Worm (Caenorhabditis elegans) whole organism, L3 larva: ENCODE measurements around the gene D1046.4.

Source experiments
- R02D3.7 ChIP-seq: fragments of 150-350 bp; optimal IDR thresholded peaks from 2 replicates; lab custom pipeline; 2014; ENCODE audit warnings: missing biosample characterization, missing genetic modification characterization
- ZK546.5 ChIP-seq: sonication (generic microtip); optimal IDR thresholded peaks from 2 replicates; lab custom pipeline; 2017; ENCODE audit warnings: missing biosample characterization, missing genetic modification characterization
- ceh-16 ChIP-seq: sonication (generic microtip); optimal IDR thresholded peaks from 2 replicates; lab custom pipeline; 2017; ENCODE audit warnings: missing biosample characterization, missing genetic modification characterization
- ceh-28 ChIP-seq: fragments of 150-350 bp; optimal IDR thresholded peaks from 2 replicates; lab custom pipeline; 2014; ENCODE audit warnings: missing biosample characterization, missing genetic modification reagents, missing genetic modification characterization
- ceh-82 ChIP-seq: fragments of 150-350 bp; optimal IDR thresholded peaks from 2 replicates; lab custom pipeline; 2014; ENCODE audit warnings: missing biosample characterization, missing genetic modification characterization
- ceh-9 ChIP-seq: sonication (generic microtip); optimal IDR thresholded peaks from 2 replicates; lab custom pipeline; 2018; ENCODE audit warnings: missing biosample characterization, missing genetic modification characterization
- daf-12 ChIP-seq: fragments of 150-350 bp; optimal IDR thresholded peaks from 2 replicates; lab custom pipeline; 2014; ENCODE audit warnings: missing biosample characterization, missing genetic modification reagents, missing genetic modification characterization
- egl-27 ChIP-seq: sonication (generic microtip); optimal IDR thresholded peaks from 4 replicates; lab custom pipeline; 2017; ENCODE audit warnings: missing biosample characterization, missing genetic modification reagents, missing genetic modification characterization
- egl-5 ChIP-seq: fragments of 150-350 bp; optimal IDR thresholded peaks from 2 replicates; lab custom pipeline; 2017; ENCODE audit warnings: missing biosample characterization, missing genetic modification reagents, missing genetic modification characterization, inconsistent platforms
- elt-2 ChIP-seq: sonication (generic microtip); optimal IDR thresholded peaks from 2 replicates; lab custom pipeline; 2016; ENCODE audit warnings: missing genetic modification reagents, mild to moderate bottlenecking, missing genetic modification characterization, missing compliant biosample characterization
- elt-3 ChIP-seq, 3 experiments: fragments of 150-350 bp in 1 of 3; sonication (generic microtip) in 2 of 3; optimal IDR thresholded peaks; 2 replicates in 2 of 3; 4 replicates in 1 of 3; lab custom pipeline; 2014 to 2017; ENCODE audit warnings: missing biosample characterization in 3 of 3, missing genetic modification characterization in 3 of 3
- eor-1 ChIP-seq, 2 experiments: fragments of 150-350 bp; optimal IDR thresholded peaks; 2 replicates each; lab custom pipeline; 2014 to 2018; ENCODE audit warnings: missing biosample characterization in 2 of 2, missing genetic modification characterization in 2 of 2
- fkh-10 ChIP-seq: sonication (generic microtip); optimal IDR thresholded peaks from 2 replicates; lab custom pipeline; 2017; ENCODE audit warnings: missing biosample characterization, missing genetic modification reagents, missing genetic modification characterization
- fkh-2 ChIP-seq: fragments of 150-350 bp; optimal IDR thresholded peaks from 2 replicates; lab custom pipeline; 2014; ENCODE audit warnings: missing biosample characterization, missing genetic modification reagents, missing genetic modification characterization
- fos-1 ChIP-seq: fragments of 150-350 bp; optimal IDR thresholded peaks from 2 replicates; lab custom pipeline; 2014; ENCODE audit warnings: missing biosample characterization, missing genetic modification characterization
- hmg-11 ChIP-seq: sonication (generic microtip); optimal IDR thresholded peaks from 2 replicates; lab custom pipeline; 2016; ENCODE audit warnings: missing genetic modification characterization, missing compliant biosample characterization
- lin-15B ChIP-seq: fragments of 150-350 bp; optimal IDR thresholded peaks from 2 replicates; lab custom pipeline; 2014; ENCODE audit warnings: missing biosample characterization, missing genetic modification characterization
- lin-39 ChIP-seq: fragments of 150-350 bp; optimal IDR thresholded peaks from 2 replicates; lab custom pipeline; 2018; ENCODE audit warnings: missing biosample characterization, missing genetic modification reagents, missing genetic modification characterization
- lsy-12 ChIP-seq: sonication (generic microtip); optimal IDR thresholded peaks from 2 replicates; lab custom pipeline; 2016; ENCODE audit warnings: mild to moderate bottlenecking, missing genetic modification characterization, missing compliant biosample characterization
- mdl-1 ChIP-seq: fragments of 150-350 bp; optimal IDR thresholded peaks from 2 replicates; lab custom pipeline; 2014; ENCODE audit warnings: missing biosample characterization, missing genetic modification characterization
- mml-1 ChIP-seq: fragments of 150-350 bp; sonication (generic microtip); optimal IDR thresholded peaks from 3 replicates; lab custom pipeline; 2014; ENCODE audit warnings: missing biosample characterization, missing genetic modification characterization
- nhr-11 ChIP-seq: fragments of 150-350 bp; optimal IDR thresholded peaks from 2 replicates; lab custom pipeline; 2014; ENCODE audit warnings: missing biosample characterization, missing genetic modification characterization
- nhr-12 ChIP-seq: fragments of 150-350 bp; optimal IDR thresholded peaks from 2 replicates; lab custom pipeline; 2014; ENCODE audit warnings: missing biosample characterization, missing genetic modification characterization
- nhr-23 ChIP-seq: fragments of 150-350 bp; optimal IDR thresholded peaks from 2 replicates; lab custom pipeline; 2014; ENCODE audit warnings: missing biosample characterization, missing genetic modification reagents, missing genetic modification characterization
- nhr-25 ChIP-seq: sonication (generic microtip); optimal IDR thresholded peaks from 2 replicates; lab custom pipeline; 2017; ENCODE audit warnings: missing biosample characterization, missing genetic modification characterization
- nhr-28 ChIP-seq: fragments of 150-350 bp; optimal IDR thresholded peaks from 2 replicates; lab custom pipeline; 2014; ENCODE audit warnings: missing biosample characterization, missing genetic modification characterization
- nhr-43 ChIP-seq: sonication (generic microtip); optimal IDR thresholded peaks from 2 replicates; lab custom pipeline; 2016; ENCODE audit warnings: mild to moderate bottlenecking, missing genetic modification characterization, missing compliant biosample characterization; ENCODE audit not compliant: poor library complexity, severe bottlenecking
- nhr-76 ChIP-seq: fragments of 150-350 bp; sonication (generic microtip); optimal IDR thresholded peaks from 5 replicates; lab custom pipeline; 2014; ENCODE audit warnings: missing biosample characterization, missing genetic modification characterization
- pqm-1 ChIP-seq: fragments of 150-350 bp; optimal IDR thresholded peaks from 2 replicates; lab custom pipeline; 2017; ENCODE audit warnings: missing biosample characterization, missing genetic modification characterization, inconsistent platforms
- sea-2 ChIP-seq: fragments of 150-350 bp; sonication (generic microtip); optimal IDR thresholded peaks from 4 replicates; lab custom pipeline; 2014; ENCODE audit warnings: missing biosample characterization, missing genetic modification reagents, missing genetic modification characterization
- skn-1 ChIP-seq: fragments of 150-350 bp; optimal IDR thresholded peaks from 2 replicates; lab custom pipeline; 2014; ENCODE audit warnings: missing biosample characterization, missing genetic modification characterization
- snpc-4 ChIP-seq: fragments of 150-350 bp; optimal IDR thresholded peaks from 2 replicates; lab custom pipeline; 2014; ENCODE audit warnings: missing biosample characterization, missing genetic modification characterization
- unc-39 ChIP-seq: sonication (generic microtip); optimal IDR thresholded peaks from 4 replicates; lab custom pipeline; 2017; ENCODE audit warnings: missing biosample characterization, missing genetic modification characterization
- unc-62 ChIP-seq: fragments of 150-350 bp; sonication (generic microtip); optimal IDR thresholded peaks from 4 replicates; lab custom pipeline; 2014; ENCODE audit warnings: missing biosample characterization, missing genetic modification reagents, missing genetic modification characterization
- zag-1 ChIP-seq: fragments of 150-350 bp; optimal IDR thresholded peaks from 2 replicates; lab custom pipeline; 2014; ENCODE audit warnings: missing biosample characterization, missing genetic modification characterization
- ztf-11 ChIP-seq: fragments of 150-350 bp; optimal IDR thresholded peaks from 2 replicates; lab custom pipeline; 2014; ENCODE audit warnings: missing biosample characterization, missing genetic modification characterization
- ztf-4 ChIP-seq: fragments of 150-350 bp; optimal IDR thresholded peaks from 2 replicates; lab custom pipeline; 2014; ENCODE audit warnings: missing biosample characterization, missing genetic modification characterization

Gene D1046.4

ce11 chrIV:8901346-8901745 lies 32.3 kb upstream of the D1046.4 start, which contains the start of gene C27B7.5:
C27B7.5 (plus strand) TSS chrIV:8901646.
- TF ChIP-seq elt-2 (tag; lab: Kevin White, UChicago) (peak; percentile 12), ceh-28 (tag; lab: Kevin White, UChicago) (no peak)

ce11 chrIV:8906164-8906563 lies 27.5 kb upstream of the D1046.4 start, which contains the start of gene C27B7.6:
C27B7.6 (minus strand) TSS chrIV:8906345.
- no peak for TF ChIP-seq egl-5
- TF ChIP-seq lsy-12 (tag; lab: Kevin White, UChicago): no peak
- TF ChIP-seq skn-1 (tag; lab: Kevin White, UChicago): no peak
- TF ChIP-seq nhr-23 (tag; lab: Kevin White, UChicago): no peak
- no peak for TF ChIP-seq nhr-43 (tag; lab: Kevin White, UChicago)
- no peak for TF ChIP-seq ceh-82
- TF ChIP-seq R02D3.7: no peak
- no peak for TF ChIP-seq mdl-1 (tag; lab: Kevin White, UChicago)
- no peak for TF ChIP-seq ztf-4
- TF ChIP-seq nhr-76 (tag; lab: Kevin White, UChicago): no peak
- no peak for TF ChIP-seq zag-1
- no peak for TF ChIP-seq ceh-16 (tag; lab: Kevin White, UChicago)
- no peak for TF ChIP-seq sea-2 (GFP tag; lab: Kevin White, UChicago)
- no peak for TF ChIP-seq nhr-11

- TF ChIP-seq ztf-11 (tag; lab: Kevin White, UChicago) (no peak), nhr-43 (tag; lab: Kevin White, UChicago) (no peak), sea-2 (GFP tag; lab: Kevin White, UChicago) (no peak), fkh-2 (no peak), fos-1 (tag; lab: Kevin White, UChicago) (no peak), unc-39 (tag; lab: Kevin White, UChicago) (no peak), snpc-4 (no peak), ceh-16 (tag; lab: Kevin White, UChicago) (no peak), daf-12 (no peak), eor-1 (tag; optimal IDR thresholded peaks at IDR 0.05; lab: Kevin White, UChicago) (no peak), fkh-10 (GFP tag; lab: Kevin White, UChicago) (no peak), pqm-1 (tag; lab: Kevin White, UChicago) (no peak), hmg-11 (tag; lab: Kevin White, UChicago) (no peak)
Measured at ce11 chrIV:8906743-8907142, 26.9 kb upstream of the D1046.4 start, which contains the start of gene C27B7.7. C27B7.7 (plus strand) TSS chrIV:8907043.

DNA sequence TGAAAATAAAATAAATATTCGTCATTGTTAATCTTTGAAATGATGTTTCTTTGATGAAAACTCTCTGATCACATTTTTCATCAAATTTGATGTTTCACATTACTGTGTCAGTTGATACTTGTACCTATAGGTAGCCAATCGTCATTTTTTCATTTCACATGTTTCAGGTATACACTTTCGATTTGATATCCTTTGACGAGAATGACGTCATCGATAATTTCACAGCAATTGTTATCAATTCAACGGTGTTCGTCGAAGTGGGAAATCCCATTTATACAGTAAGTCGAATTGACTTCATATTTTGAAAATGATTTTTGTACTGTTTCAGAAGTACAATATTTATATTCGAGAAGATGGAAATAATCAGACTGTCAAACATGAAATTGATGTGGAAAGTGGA lies 19.5 kb upstream of the D1046.4 start:
- TF ChIP-seq lin-39: no peak
- no peak for TF ChIP-seq ZK546.5
- no peak for TF ChIP-seq daf-12
- no peak for TF ChIP-seq lsy-12 (tag; lab: Kevin White, UChicago)
- TF ChIP-seq lin-15B (tag; lab: Kevin White, UChicago): no peak
- no peak for TF ChIP-seq sea-2 (GFP tag; lab: Kevin White, UChicago)
- no peak for TF ChIP-seq nhr-12 (tag; lab: Kevin White, UChicago)
- TF ChIP-seq nhr-76 (tag; lab: Kevin White, UChicago): no peak
- TF ChIP-seq zag-1: no peak
- no peak for TF ChIP-seq nhr-28 (tag; lab: Kevin White, UChicago)
- TF ChIP-seq fkh-10 (GFP tag; lab: Kevin White, UChicago): no peak
- TF ChIP-seq ztf-4: no peak
- no peak for TF ChIP-seq mml-1 (tag; lab: Kevin White, UChicago)
- TF ChIP-seq nhr-23 (tag; lab: Kevin White, UChicago): no peak
- no peak for TF ChIP-seq ceh-9 (tag; lab: Kevin White, UChicago)
- TF ChIP-seq elt-3 (tag; optimal IDR thresholded peaks at IDR 0.05; lab: Kevin White, UChicago): no peak
- no peak for TF ChIP-seq egl-27 (tag; lab: Kevin White, UChicago)
- TF ChIP-seq nhr-25 (tag; lab: Kevin White, UChicago): no peak
- no peak for TF ChIP-seq egl-5

- TF ChIP-seq nhr-11 (no peak), unc-62 (no peak), R02D3.7 (no peak), nhr-43 (tag; lab: Kevin White, UChicago) (no peak)
Measured at ce11 chrIV:8916010-8916409, 17.7 kb upstream of the D1046.4 start, which contains the start of gene C27B7.9. C27B7.9 (minus strand) TSS chrIV:8916110.
